Fruit fly (Drosophila melanogaster) whole organism, pupa: ENCODE results near the gene lmgA.

ENCODE experiments used
- CG32121 ChIP-seq: fragments of 200-800 bp; sonication (Bioruptor generic); IDR thresholded peaks from 2 replicates; pipeline ENCODE4 v1.3.6; 2022; ENCODE audit warnings: missing biosample characterization, missing genetic modification characterization
- CG34367 ChIP-seq: fragments of 200-800 bp; sonication (Bioruptor generic); optimal IDR thresholded peaks from 2 replicates; lab custom pipeline; 2018; ENCODE audit warnings: missing biosample characterization, mild to moderate bottlenecking, missing genetic modification characterization
- CG4496 ChIP-seq: fragments of 200-800 bp; sonication (Bioruptor generic); IDR thresholded peaks from 3 replicates; pipeline ENCODE4 v1.3.6; 2022; ENCODE audit warnings: missing biosample characterization, missing genetic modification characterization
- CG8159 ChIP-seq: fragments of 200-800 bp; sonication (Bioruptor generic); optimal IDR thresholded peaks from 3 replicates; lab custom pipeline; 2018; ENCODE audit warnings: missing biosample characterization, mild to moderate bottlenecking, missing genetic modification characterization, moderate library complexity
- CG9948 ChIP-seq: fragments of 200-800 bp; sonication (Bioruptor generic); optimal IDR thresholded peaks from 2 replicates; lab custom pipeline; 2018; ENCODE audit warnings: missing biosample characterization, mild to moderate bottlenecking, missing genetic modification characterization, moderate library complexity
- D1 ChIP-seq: fragments of 200-800 bp; sonication (Bioruptor generic); optimal IDR thresholded peaks from 2 replicates; lab custom pipeline; 2018; ENCODE audit warnings: missing biosample characterization, mild to moderate bottlenecking, missing genetic modification characterization, moderate library complexity
- EcR ChIP-seq: fragments of 200-800 bp; sonication (Bioruptor generic); optimal IDR thresholded peaks from 3 replicates; lab custom pipeline; 2019; ENCODE audit warnings: missing biosample characterization, missing genetic modification characterization, mild to moderate bottlenecking, moderate library complexity, missing genetic modification reagents
- Pif1A ChIP-seq: fragments of 200-800 bp; sonication (Bioruptor generic); optimal IDR thresholded peaks from 3 replicates; lab custom pipeline; 2016; ENCODE audit warnings: missing biosample characterization, missing genetic modification characterization
- Pif1B ChIP-seq: fragments of 200-800 bp; sonication (Bioruptor generic); optimal IDR thresholded peaks from 3 replicates; lab custom pipeline; 2016; ENCODE audit warnings: missing biosample characterization, missing genetic modification characterization
- fd96Ca ChIP-seq: fragments of 200-800 bp; sonication (Bioruptor generic); IDR thresholded peaks from 3 replicates; pipeline ENCODE4 v1.3.6; 2022; ENCODE audit warnings: missing biosample characterization, missing genetic modification characterization

- TF ChIP-seq CG34367 (tag; lab: Kevin White, UChicago) = no peak
- no peak for TF ChIP-seq Pif1A (GFP tag; lab: Kevin White, UChicago)
- TF ChIP-seq Pif1B (GFP tag; lab: Kevin White, UChicago) = no peak
- TF ChIP-seq CG4496 = no peak
- TF ChIP-seq fd96Ca = no peak
- no peak for TF ChIP-seq CG9948
- no peak for TF ChIP-seq EcR
- TF ChIP-seq D1 (tag; lab: Kevin White, UChicago) = no peak
- TF ChIP-seq CG8159 (tag; lab: Kevin White, UChicago) = no peak
- no peak for TF ChIP-seq CG32121 (GFP tag; lab: Robert Waterston, UW)
Measured at dm6 chr2L:8477049-8477448, 51.4 kb downstream of the lmgA start, which contains the start of gene CheA29a.
